Worm (Caenorhabditis elegans) whole organism, L1 larva: Measurements from ENCODE around the gene ant-1.4.

Source experiments
- C04F5.9 ChIP-seq: sonication (generic microtip); optimal IDR thresholded peaks from 2 replicates; lab custom pipeline; 2016; ENCODE audit warnings: missing genetic modification characterization, missing compliant biosample characterization
- C34B4.2 ChIP-seq: sonication (generic microtip); optimal IDR thresholded peaks from 2 replicates; lab custom pipeline; 2017; ENCODE audit warnings: mild to moderate bottlenecking, missing genetic modification characterization, missing compliant biosample characterization
- Y116A8C.19 ChIP-seq: sonication (generic microtip); optimal IDR thresholded peaks from 2 replicates; lab custom pipeline; 2016; ENCODE audit warnings: missing compliant biosample characterization, missing genetic modification characterization, borderline replicate concordance
- aha-1 ChIP-seq: fragments of 150-350 bp; optimal IDR thresholded peaks from 2 replicates; lab custom pipeline; 2014; ENCODE audit warnings: missing biosample characterization, missing genetic modification characterization
- alr-1 ChIP-seq: fragments of 200-800 bp; sonication (Bioruptor generic); optimal IDR thresholded peaks from 2 replicates; lab custom pipeline; 2018; ENCODE audit warnings: borderline replicate concordance, mild to moderate bottlenecking, missing genetic modification characterization, missing compliant biosample characterization
- ama-1 ChIP-seq: fragments of 150-350 bp; optimal IDR thresholded peaks from 2 replicates; lab custom pipeline; 2014
- ceh-82 ChIP-seq, 3 experiments: fragments of 150-350 bp in 1 of 3; sonication (generic microtip) in 2 of 3; optimal IDR thresholded peaks; 2 replicates each; lab custom pipeline; 2014 to 2017; ENCODE audit warnings: missing biosample characterization in 3 of 3, missing genetic modification characterization in 3 of 3
- ceh-88 ChIP-seq: fragments of 200-800 bp; sonication (Bioruptor generic); IDR thresholded peaks from 2 replicates; pipeline ENCODE4 v1.3.6; 2022; ENCODE audit warnings: missing genetic modification characterization, missing compliant biosample characterization
- ces-1 ChIP-seq: fragments of 150-350 bp; optimal IDR thresholded peaks from 2 replicates; lab custom pipeline; 2014; ENCODE audit warnings: missing biosample characterization, missing genetic modification reagents, missing genetic modification characterization
- efl-1 ChIP-seq, 4 experiments: fragments of 150-350 bp; optimal IDR thresholded peaks in 3 of 4; peaks in 1 of 4; 1 replicate in 1 of 4; 2 replicates in 3 of 4; lab custom pipeline; 2014; ENCODE audit warnings: missing biosample characterization in 2 of 4, missing genetic modification characterization in 2 of 4, missing genetic modification reagents in 2 of 4
- efl-3 ChIP-seq: fragments of 200-800 bp; sonication (Bioruptor generic); optimal IDR thresholded peaks from 2 replicates; lab custom pipeline; 2018; ENCODE audit warnings: mild to moderate bottlenecking, missing genetic modification characterization, missing compliant biosample characterization
- egl-13 ChIP-seq: sonication (generic microtip); optimal IDR thresholded peaks from 2 replicates; lab custom pipeline; 2016; ENCODE audit warnings: missing genotype, missing genetic modification reagents, missing genetic modification characterization, missing compliant biosample characterization
- elt-2 ChIP-seq: sonication (generic microtip); optimal IDR thresholded peaks from 2 replicates; lab custom pipeline; 2016; ENCODE audit warnings: missing genetic modification characterization, mild to moderate bottlenecking, inconsistent platforms, missing compliant biosample characterization, missing genetic modification reagents
- elt-3 ChIP-seq, 6 experiments: fragments of 150-350 bp in 1 of 6; sonication (generic microtip); optimal IDR thresholded peaks; 2 replicates each; lab custom pipeline; 2017 to 2018; ENCODE audit warnings: missing biosample characterization in 6 of 6, missing genetic modification characterization in 6 of 6, inconsistent platforms in 1 of 6
- fkh-4 ChIP-seq: sonication (generic microtip); optimal IDR thresholded peaks from 2 replicates; lab custom pipeline; 2016; ENCODE audit warnings: missing compliant biosample characterization, missing genetic modification characterization, borderline replicate concordance
- grh-1 ChIP-seq: fragments of 200-800 bp; sonication (Bioruptor generic); IDR thresholded peaks from 2 replicates; pipeline ENCODE4 v1.3.6; 2022; ENCODE audit warnings: missing genetic modification reagents, missing genetic modification characterization, missing compliant biosample characterization
- hlh-4 ChIP-seq: sonication (generic microtip); optimal IDR thresholded peaks from 2 replicates; lab custom pipeline; 2016; ENCODE audit warnings: mild to moderate bottlenecking, missing genetic modification characterization, missing compliant biosample characterization
- hpl-2 ChIP-seq: fragments of 150-350 bp; optimal IDR thresholded peaks from 2 replicates; lab custom pipeline; 2014; ENCODE audit warnings: missing biosample characterization, missing genetic modification reagents, missing genetic modification characterization
- lin-14 ChIP-seq: fragments of 200-800 bp; sonication (Bioruptor generic); optimal IDR thresholded peaks from 2 replicates; lab custom pipeline; 2018; ENCODE audit warnings: mild to moderate bottlenecking, missing genetic modification characterization, moderate library complexity, missing compliant biosample characterization
- lir-3 ChIP-seq: sonication (generic microtip); optimal IDR thresholded peaks from 2 replicates; lab custom pipeline; 2016; ENCODE audit warnings: mild to moderate bottlenecking, missing genetic modification characterization, moderate library complexity, missing compliant biosample characterization; ENCODE audit not compliant: poor library complexity
- lsy-2 ChIP-seq, 2 experiments: fragments of 150-350 bp; optimal IDR thresholded peaks; 2 replicates each; lab custom pipeline; 2014; ENCODE audit warnings: missing biosample characterization in 2 of 2, missing genetic modification characterization in 2 of 2
- mab-9 ChIP-seq: fragments of 200-800 bp; sonication (Bioruptor generic); IDR thresholded peaks from 2 replicates; pipeline ENCODE4 v1.3.6; 2022; ENCODE audit warnings: missing genetic modification reagents, missing genetic modification characterization, missing compliant biosample characterization
- mep-1 ChIP-seq: fragments of 150-350 bp; optimal IDR thresholded peaks from 2 replicates; lab custom pipeline; 2014; ENCODE audit warnings: missing biosample characterization, missing genetic modification characterization
- nhr-11 ChIP-seq: fragments of 150-350 bp; optimal IDR thresholded peaks from 2 replicates; lab custom pipeline; 2014; ENCODE audit warnings: missing biosample characterization, missing genetic modification characterization
- nhr-19 ChIP-seq: fragments of 200-800 bp; sonication (Bioruptor generic); conservative IDR thresholded peaks from 2 replicates; pipeline ENCODE4 v1.3.6; 2022; ENCODE audit warnings: missing genetic modification characterization, missing compliant biosample characterization
- nhr-237 ChIP-seq: fragments of 150-350 bp; optimal IDR thresholded peaks from 2 replicates; lab custom pipeline; 2014; ENCODE audit warnings: missing biosample characterization, missing genetic modification characterization
- nhr-47 ChIP-seq: sonication (generic microtip); optimal IDR thresholded peaks from 2 replicates; lab custom pipeline; 2016; ENCODE audit warnings: mild to moderate bottlenecking, missing genetic modification characterization, moderate library complexity, missing compliant biosample characterization
- nhr-71 ChIP-seq: sonication (generic microtip); optimal IDR thresholded peaks from 2 replicates; lab custom pipeline; 2016; ENCODE audit warnings: mild to moderate bottlenecking, missing genetic modification characterization, moderate library complexity, missing compliant biosample characterization
- nhr-76 ChIP-seq: sonication (generic microtip); optimal IDR thresholded peaks from 2 replicates; lab custom pipeline; 2017; ENCODE audit warnings: missing biosample characterization, missing genetic modification characterization
- nhr-77 ChIP-seq: fragments of 150-350 bp; optimal IDR thresholded peaks from 2 replicates; lab custom pipeline; 2014; ENCODE audit warnings: missing biosample characterization, missing genetic modification characterization
- nhr-85 ChIP-seq: sonication (generic microtip); peaks from one replicate; lab custom pipeline; 2016; ENCODE audit warnings: missing genetic modification characterization, inconsistent platforms, missing compliant biosample characterization
- nhr-90 ChIP-seq: sonication (generic microtip); optimal IDR thresholded peaks from 2 replicates; lab custom pipeline; 2016; ENCODE audit warnings: mild to moderate bottlenecking, missing genetic modification characterization, missing compliant biosample characterization; ENCODE audit not compliant: poor library complexity
- pax-3 ChIP-seq: fragments of 200-800 bp; sonication (Bioruptor generic); optimal IDR thresholded peaks from 2 replicates; lab custom pipeline; 2018; ENCODE audit warnings: mild to moderate bottlenecking, missing genetic modification characterization, moderate library complexity, missing compliant biosample characterization
- pqm-1 ChIP-seq: sonication (generic microtip); optimal IDR thresholded peaks from 3 replicates; lab custom pipeline; 2017; ENCODE audit warnings: missing biosample characterization, missing genetic modification characterization
- rnt-1 ChIP-seq: sonication (generic microtip); optimal IDR thresholded peaks from 2 replicates; lab custom pipeline; 2016; ENCODE audit warnings: mild to moderate bottlenecking, missing genetic modification characterization, moderate library complexity, missing compliant biosample characterization
- skn-1 ChIP-seq: fragments of 150-350 bp; optimal IDR thresholded peaks from 2 replicates; lab custom pipeline; 2014; ENCODE audit warnings: missing biosample characterization, missing genetic modification characterization
- snpc-4 ChIP-seq: fragments of 150-350 bp; optimal IDR thresholded peaks from 2 replicates; lab custom pipeline; 2014; ENCODE audit warnings: missing biosample characterization, missing genetic modification characterization
- sox-4 ChIP-seq: sonication (generic microtip); optimal IDR thresholded peaks from 2 replicates; lab custom pipeline; 2016; ENCODE audit warnings: missing genetic modification characterization, missing compliant biosample characterization
- sptf-1 ChIP-seq: fragments of 150-350 bp; optimal IDR thresholded peaks from 2 replicates; lab custom pipeline; 2014; ENCODE audit warnings: missing biosample characterization, missing genetic modification characterization
- swsn-7 ChIP-seq: sonication (generic microtip); optimal IDR thresholded peaks from 2 replicates; lab custom pipeline; 2016; ENCODE audit warnings: missing genetic modification characterization, missing compliant biosample characterization
- tbx-2 ChIP-seq: sonication (generic microtip); optimal IDR thresholded peaks from 2 replicates; lab custom pipeline; 2016; ENCODE audit warnings: missing genetic modification characterization, missing compliant biosample characterization
- unc-86 ChIP-seq: sonication (generic microtip); optimal IDR thresholded peaks from 2 replicates; lab custom pipeline; 2016; ENCODE audit warnings: missing genetic modification characterization, missing compliant biosample characterization
- unc-98 ChIP-seq: fragments of 200-800 bp; sonication (Bioruptor generic); IDR thresholded peaks from 2 replicates; pipeline ENCODE4 v1.3.6; 2022; ENCODE audit warnings: missing genetic modification characterization, missing compliant biosample characterization
- vab-15 ChIP-seq: sonication (generic microtip); optimal IDR thresholded peaks from 2 replicates; lab custom pipeline; 2017; ENCODE audit warnings: missing genotype, mild to moderate bottlenecking, missing genetic modification characterization, missing compliant biosample characterization
- zag-1 ChIP-seq: fragments of 150-350 bp; optimal IDR thresholded peaks from 2 replicates; lab custom pipeline; 2014; ENCODE audit warnings: missing biosample characterization, missing genetic modification characterization
- zip-4 ChIP-seq: fragments of 200-800 bp; sonication (Bioruptor generic); optimal IDR thresholded peaks from 2 replicates; lab custom pipeline; 2018; ENCODE audit warnings: mild to moderate bottlenecking, missing genetic modification characterization, moderate library complexity, missing compliant biosample characterization

ant-1.4 gene

ce11 chrIV:8492242-8492641 is 32.1 kb upstream of the ant-1.4 start, which contains the start of gene sru-7:
Gene sru-7, plus strand, starts transcription at chrIV:8492542.
- TF ChIP-seq hpl-2 (GFP tag; lab: Kevin White, UChicago), result no peak
- TF ChIP-seq mab-9 (GFP tag; lab: Robert Waterston, UW), result no peak
- TF ChIP-seq skn-1 (tag; lab: Kevin White, UChicago), result no peak
- no peak for TF ChIP-seq swsn-7
- TF ChIP-seq alr-1 (tag; lab: Kevin White, UChicago), result no peak
- no peak for TF ChIP-seq grh-1 (GFP tag; lab: Robert Waterston, UW)
- no peak for TF ChIP-seq hlh-4 (tag; lab: Kevin White, UChicago)
- no peak for TF ChIP-seq nhr-77 (tag; lab: Kevin White, UChicago)
- TF ChIP-seq C34B4.2 (tag; lab: Kevin White, UChicago), result no peak
- TF ChIP-seq elt-3 (tag; optimal IDR thresholded peaks at IDR 0.05; lab: Kevin White, UChicago), result no peak
- no peak for TF ChIP-seq unc-98
- TF ChIP-seq snpc-4 (tag; lab: Kevin White, UChicago), result no peak
- TF ChIP-seq, all 84 proteins: peak for 0

ce11 chrIV:8489915-8490314 is 29.8 kb upstream of the ant-1.4 start, which contains the start of gene srlf-2:
Gene srlf-2, plus strand, starts transcription at chrIV:8490215.
- no peak for TF ChIP-seq nhr-47 (tag; lab: Kevin White, UChicago)
- no peak for TF ChIP-seq swsn-7
- TF ChIP-seq ces-1 (GFP tag; lab: Kevin White, UChicago), result no peak
- no peak for TF ChIP-seq nhr-19 (GFP tag; lab: Robert Waterston, UW)
- TF ChIP-seq lir-3, result no peak
- no peak for TF ChIP-seq grh-1 (GFP tag; lab: Robert Waterston, UW)
- no peak for TF ChIP-seq elt-2 (tag; lab: Kevin White, UChicago)
- TF ChIP-seq alr-1 (tag; lab: Kevin White, UChicago), result no peak
- no peak for TF ChIP-seq tbx-2 (tag; lab: Kevin White, UChicago)
- TF ChIP-seq C04F5.9 (tag; lab: Kevin White, UChicago), result no peak
- no peak for TF ChIP-seq egl-13 (tag; lab: Kevin White, UChicago)

ce11 chrIV:8488043-8488442 is 27.9 kb upstream of the ant-1.4 start:
- TF ChIP-seq lsy-2 (tag; optimal IDR thresholded peaks at IDR 0.05; lab: Kevin White, UChicago) (no peak), ceh-82 (tag; optimal IDR thresholded peaks at IDR 0.05; lab: Kevin White, UChicago) (no peak), unc-86 (tag; lab: Kevin White, UChicago) (no peak), hpl-2 (GFP tag; lab: Kevin White, UChicago) (no peak), pax-3 (tag; lab: Kevin White, UChicago) (no peak), sox-4 (tag; lab: Kevin White, UChicago) (no peak), C04F5.9 (tag; lab: Kevin White, UChicago) (no peak), sptf-1 (tag; lab: Kevin White, UChicago) (no peak), nhr-237 (tag; lab: Kevin White, UChicago) (no peak), mep-1 (tag; lab: Kevin White, UChicago) (no peak), nhr-85 (tag; lab: Kevin White, UChicago) (no peak), elt-2 (tag; lab: Kevin White, UChicago) (no peak), ama-1 (lab: Kevin White, UChicago) (no peak), aha-1 (tag; lab: Kevin White, UChicago) (no peak), fkh-4 (tag; lab: Kevin White, UChicago) (no peak), ceh-88 (GFP tag; lab: Robert Waterston, UW) (no peak)

ce11 chrIV:8487183-8487582 is 27.1 kb upstream of the ant-1.4 start, which contains the start of gene srlf-3:
Gene srlf-3, plus strand, starts transcription at chrIV:8487483.
- TF ChIP-seq ama-1 (lab: Kevin White, UChicago) (no peak), lir-3 (no peak), efl-3 (no peak), vab-15 (tag; lab: Kevin White, UChicago) (no peak), rnt-1 (tag; lab: Kevin White, UChicago) (no peak), Y116A8C.19 (tag; lab: Kevin White, UChicago) (no peak), nhr-71 (tag; lab: Kevin White, UChicago) (no peak), zag-1 (tag; lab: Kevin White, UChicago) (no peak), ceh-88 (GFP tag; lab: Robert Waterston, UW) (no peak), lin-14 (GFP tag; lab: Kevin White, UChicago) (no peak), alr-1 (tag; lab: Kevin White, UChicago) (no peak), efl-1 (optimal IDR thresholded peaks at IDR 0.05; lab: Kevin White, UChicago) (no peak), efl-1 (GFP tag; optimal IDR thresholded peaks at IDR 0.05 in 1 of 2; lab: Kevin White, UChicago) (no peak), zip-4 (no peak), grh-1 (GFP tag; lab: Robert Waterston, UW) (no peak), lsy-2 (tag; optimal IDR thresholded peaks at IDR 0.05; lab: Kevin White, UChicago) (no peak), nhr-90 (tag; lab: Kevin White, UChicago) (no peak), nhr-11 (tag; lab: Kevin White, UChicago) (no peak), pqm-1 (no peak), nhr-76 (tag; lab: Kevin White, UChicago) (no peak), snpc-4 (tag; lab: Kevin White, UChicago) (no peak)
